Worm (Caenorhabditis elegans): Measurements from ENCODE around the gene fbxa-77.

ce11 chrIII:1231186-1231585, 18.1 kb upstream of the fbxa-77 start:
- no peak for TF ChIP-seq W03F9.2 (tag; optimal IDR thresholded peaks at IDR 0.05)
- TF ChIP-seq him-1 (tag; optimal IDR thresholded peaks at IDR 0.05), result no peak
- TF ChIP-seq dao-5 (tag; optimal IDR thresholded peaks at IDR 0.05), result no peak

Data from whole organism, L4/young adult.